Fruit fly (Drosophila melanogaster): Measurements from ENCODE around the gene CG31445.

dm6 chr3R:29202418-29202817 is 42.2 kb downstream of the CG31445 start, which contains the start of gene Mesh1:
- TF ChIP-seq Myc (optimal IDR thresholded peaks at IDR 0.05) (no peak), ttk (optimal IDR thresholded peaks at IDR 0.05) (no peak), h (optimal IDR thresholded peaks at IDR 0.05) (no peak), insv (optimal IDR thresholded peaks at IDR 0.05) (no peak), psq (optimal IDR thresholded peaks at IDR 0.05) (no peak), Sin3A (optimal IDR thresholded peaks at IDR 0.05) (no peak)

Measured in Kc167 (cell line).